Worm (Caenorhabditis elegans): Measurements from ENCODE around the gene dpy-7.

The dpy-7 gene

ce11 chrX:7586588-7586987, 49.0 kb upstream of the dpy-7 start (continued):
- TF ChIP-seq elt-2 (tag; optimal IDR thresholded peaks at IDR 0.05): no peak
- TF ChIP-seq skn-1 (tag; optimal IDR thresholded peaks at IDR 0.05): peak; percentile 2
- no peak for TF ChIP-seq fkh-8 (tag; optimal IDR thresholded peaks at IDR 0.05)
- TF ChIP-seq hlh-17 (GFP tag; optimal IDR thresholded peaks at IDR 0.05; ENCODE audit: borderline replicate concordance): no peak
- TF ChIP-seq alr-1 (tag; optimal IDR thresholded peaks at IDR 0.05; ENCODE audit: borderline replicate concordance): no peak
- peak; percentile 6 for TF ChIP-seq nhr-47 (tag; optimal IDR thresholded peaks at IDR 0.05)
- TF ChIP-seq nhr-28 (tag; optimal IDR thresholded peaks at IDR 0.05): no peak
- TF ChIP-seq isw-1 (GFP tag; IDR thresholded peaks at IDR 0.05): no peak
- TF ChIP-seq fkh-4 (tag; optimal IDR thresholded peaks at IDR 0.05; ENCODE audit: borderline replicate concordance): no peak
- peak; percentile 56 for TF ChIP-seq nhr-71 (tag; optimal IDR thresholded peaks at IDR 0.05)
- no peak for TF ChIP-seq xbp-1 (tag; optimal IDR thresholded peaks at IDR 0.05)
- TF ChIP-seq fos-1 (tag; optimal IDR thresholded peaks at IDR 0.05): no peak
- no peak for TF ChIP-seq dpl-1 (GFP tag; optimal IDR thresholded peaks at IDR 0.05)
- no peak for TF ChIP-seq tlp-1 (tag; optimal IDR thresholded peaks at IDR 0.05)
- no peak for TF ChIP-seq ets-5 (GFP tag; IDR thresholded peaks at IDR 0.05)
- no peak for TF ChIP-seq rnt-1 (tag; optimal IDR thresholded peaks at IDR 0.05)
- TF ChIP-seq mdl-1 (tag; optimal IDR thresholded peaks at IDR 0.05): no peak
- no peak for TF ChIP-seq pax-3 (tag; optimal IDR thresholded peaks at IDR 0.05)
- TF ChIP-seq sup-37 (GFP tag; optimal IDR thresholded peaks at IDR 0.05): no peak

ce11 chrX:7585610-7586259, 48.1 kb upstream of the dpy-7 start, which contains the start of gene adt-2:
Gene adt-2 (plus strand): TSS chrX:7586209.
- TF ChIP-seq rnt-1 (tag; optimal IDR thresholded peaks at IDR 0.05) (no peak), unc-62 (GFP tag; optimal IDR thresholded peaks at IDR 0.05) (no peak), nhr-76 (tag; optimal IDR thresholded peaks at IDR 0.05) (no peak), unc-130 (tag; optimal IDR thresholded peaks at IDR 0.05) (no peak), tbx-2 (tag; optimal IDR thresholded peaks at IDR 0.05) (peak; percentile 19), efl-1 (optimal IDR thresholded peaks at IDR 0.05) (no peak), efl-1 (GFP tag; optimal IDR thresholded peaks at IDR 0.05 in 1 of 2) (peak in 1 of 2 experiments; percentile 42), Y116A8C.19 (tag; optimal IDR thresholded peaks at IDR 0.05; ENCODE audit: borderline replicate concordance) (no peak), nhr-20 (tag; optimal IDR thresholded peaks at IDR 0.05) (peak; percentile 43), lin-14 (GFP tag; optimal IDR thresholded peaks at IDR 0.05) (peak; percentile 54), lin-39 (tag; optimal IDR thresholded peaks at IDR 0.05) (no peak), lir-3 (tag; optimal IDR thresholded peaks at IDR 0.05; ENCODE audit: poor library complexity) (no peak), lsy-2 (tag; optimal IDR thresholded peaks at IDR 0.05) (peak; percentile 20 to 74), fkh-8 (tag; optimal IDR thresholded peaks at IDR 0.05) (no peak), lin-13 (GFP tag; optimal IDR thresholded peaks at IDR 0.05) (no peak), elt-3 (tag; optimal IDR thresholded peaks at IDR 0.05) (peak in 5 of 6 experiments; percentile 6 to 74 (median 54)), fos-1 (tag; optimal IDR thresholded peaks at IDR 0.05) (no peak), nhr-71 (tag; optimal IDR thresholded peaks at IDR 0.05) (peak; percentile 31), unc-98 (GFP tag; IDR thresholded peaks at IDR 0.05) (no peak), C16A3.4 (tag; optimal IDR thresholded peaks at IDR 0.05) (peak; percentile 43), nhr-85 (tag) (peak; percentile 86), fkh-4 (tag; optimal IDR thresholded peaks at IDR 0.05; ENCODE audit: borderline replicate concordance) (no peak), nhr-77 (tag; optimal IDR thresholded peaks at IDR 0.05) (no peak), nhr-90 (tag; optimal IDR thresholded peaks at IDR 0.05; ENCODE audit: poor library complexity) (peak; percentile 32), dsc-1 (tag; optimal IDR thresholded peaks at IDR 0.05) (no peak), snu-23 (GFP tag; optimal IDR thresholded peaks at IDR 0.05) (peak; percentile 69), nhr-12 (tag; optimal IDR thresholded peaks at IDR 0.05) (no peak), mep-1 (tag; optimal IDR thresholded peaks at IDR 0.05) (peak; percentile 52), irx-1 (tag; optimal IDR thresholded peaks at IDR 0.05) (no peak), lin-35 (GFP tag; optimal IDR thresholded peaks at IDR 0.05) (peak in 1 of 2 experiments; percentile 51), ceh-8 (GFP tag; optimal IDR thresholded peaks at IDR 0.05) (no peak), blmp-1 (tag; optimal IDR thresholded peaks at IDR 0.05) (peak; percentile 92), mdl-1 (tag; optimal IDR thresholded peaks at IDR 0.05) (peak in 1 of 2 experiments; percentile 29)

Measured in whole organism, L1 larva.